Fruit fly (Drosophila melanogaster): Measurements from ENCODE around the gene CG18476.

The CG18476 gene

dm6 chr3R:11688055-11688454 lies 10.1 kb upstream of the CG18476 start, which contains the start of gene CG6834:
TSS of gene CG6834 (minus strand) at chr3R:11688133.
- peak; percentile 20 for TF ChIP-seq CG7101 (tag; optimal IDR thresholded peaks at IDR 0.05)
- TF ChIP-seq CG14711 (tag; optimal IDR thresholded peaks at IDR 0.05), result no peak
- TF ChIP-seq CG33017 (tag; optimal IDR thresholded peaks at IDR 0.05), result peak; percentile 24
- TF ChIP-seq kay (GFP tag; ENCODE audit: borderline replicate concordance), result peak; percentile 64
- TF ChIP-seq cic (GFP tag; optimal IDR thresholded peaks at IDR 0.05), result peak; percentile 1

- TF ChIP-seq CG7045 (GFP tag; optimal IDR thresholded peaks at IDR 0.05), result no peak
- peak; percentile 29 for TF ChIP-seq kay (GFP tag; ENCODE audit: borderline replicate concordance)
These were observed 6.4 kb upstream of the CG18476 start, which contains the start of gene CG6830 for dm6 chr3R:11684316-11684715. TSS of gene CG6830 (minus strand) at chr3R:11684342.

dm6 chr3R:11683675-11684074 lies 5.8 kb upstream of the CG18476 start:
- TF ChIP-seq bab1 (GFP tag; optimal IDR thresholded peaks at IDR 0.05), result no peak
- no peak for TF ChIP-seq tj (GFP tag; optimal IDR thresholded peaks at IDR 0.05)
- no peak for TF ChIP-seq CG5204 (GFP tag; optimal IDR thresholded peaks at IDR 0.05)
- no peak for TF ChIP-seq cnc (optimal IDR thresholded peaks at IDR 0.05)
- TF ChIP-seq Crg-1 (GFP tag; optimal IDR thresholded peaks at IDR 0.05), result no peak
- TF ChIP-seq CG11617 (GFP tag; optimal IDR thresholded peaks at IDR 0.05), result no peak
- TF ChIP-seq Mnt (GFP tag; optimal IDR thresholded peaks at IDR 0.05), result no peak
- peak; percentile 37 for TF ChIP-seq CG12768 (GFP tag; optimal IDR thresholded peaks at IDR 0.05)
- TF ChIP-seq Clk (GFP tag; optimal IDR thresholded peaks at IDR 0.05), result no peak
- TF ChIP-seq cic (GFP tag; optimal IDR thresholded peaks at IDR 0.05), result peak; percentile 26
- TF ChIP-seq pad (GFP tag; optimal IDR thresholded peaks at IDR 0.05), result no peak

- TF ChIP-seq bab1 (GFP tag; optimal IDR thresholded peaks at IDR 0.05), result peak; percentile 38
- TF ChIP-seq CG7101 (tag; optimal IDR thresholded peaks at IDR 0.05), result peak; percentile 21
- TF ChIP-seq CG11617 (GFP tag; optimal IDR thresholded peaks at IDR 0.05), result no peak
- peak; percentile 32 for TF ChIP-seq CG14711 (tag; optimal IDR thresholded peaks at IDR 0.05)
- TF ChIP-seq Mnt (GFP tag; optimal IDR thresholded peaks at IDR 0.05), result peak; percentile 45
- TF ChIP-seq Hr96 (GFP tag; optimal IDR thresholded peaks at IDR 0.05), result no peak
- TF ChIP-seq cic (GFP tag; optimal IDR thresholded peaks at IDR 0.05), result peak; percentile 32
These were observed 1.6 kb upstream of the CG18476 start, which contains the start of the genes Taf12 and Ho for dm6 chr3R:11679513-11679912. TSS of gene Taf12 (minus strand) at chr3R:11679690. TSS of gene Ho (plus strand) at chr3R:11679743.

dm6 chr3R:11673955-11674663 lies 3.8 kb downstream of the CG18476 start, which contains the start of gene CG14715:
TSS of gene CG14715 (plus strand) at chr3R:11674221.
- TF ChIP-seq ovo (GFP tag; optimal IDR thresholded peaks at IDR 0.05) (peak; percentile 1), CG1620 (GFP tag; optimal IDR thresholded peaks at IDR 0.05) (peak; percentile 52), CG12768 (GFP tag; optimal IDR thresholded peaks at IDR 0.05) (no peak), Clk (GFP tag; optimal IDR thresholded peaks at IDR 0.05) (no peak), bab1 (GFP tag; optimal IDR thresholded peaks at IDR 0.05) (peak; percentile 79), CG7101 (tag; optimal IDR thresholded peaks at IDR 0.05) (peak; percentile 60), toe (GFP tag; optimal IDR thresholded peaks at IDR 0.05) (peak; percentile 61), pad (GFP tag; optimal IDR thresholded peaks at IDR 0.05) (no peak), CG33017 (tag; optimal IDR thresholded peaks at IDR 0.05) (no peak), Hr96 (GFP tag; optimal IDR thresholded peaks at IDR 0.05) (peak; percentile 37), tj (GFP tag; optimal IDR thresholded peaks at IDR 0.05) (peak; percentile 9), cnc (optimal IDR thresholded peaks at IDR 0.05) (no peak), CG11617 (GFP tag; optimal IDR thresholded peaks at IDR 0.05) (peak; percentile 9), CG7045 (GFP tag; optimal IDR thresholded peaks at IDR 0.05) (peak; percentile 9), cic (GFP tag; optimal IDR thresholded peaks at IDR 0.05) (no peak), CG5204 (GFP tag; optimal IDR thresholded peaks at IDR 0.05) (no peak), Crg-1 (GFP tag; optimal IDR thresholded peaks at IDR 0.05) (no peak), kay (GFP tag; ENCODE audit: borderline replicate concordance) (no peak), Mnt (GFP tag; optimal IDR thresholded peaks at IDR 0.05) (peak; percentile 39), CG14711 (tag; optimal IDR thresholded peaks at IDR 0.05) (peak; percentile 51)

- TF ChIP-seq CG7101 (tag; optimal IDR thresholded peaks at IDR 0.05) (no peak), Crg-1 (GFP tag; optimal IDR thresholded peaks at IDR 0.05) (no peak), Hr96 (GFP tag; optimal IDR thresholded peaks at IDR 0.05) (no peak)
These were observed 6.1 kb downstream of the CG18476 start for dm6 chr3R:11671784-11672183.

dm6 chr3R:11670888-11671287 lies 7.0 kb downstream of the CG18476 start:
- TF ChIP-seq bab1 (GFP tag; optimal IDR thresholded peaks at IDR 0.05), result no peak
- no peak for TF ChIP-seq kay (GFP tag; ENCODE audit: borderline replicate concordance)

dm6 chr3R:11669954-11670347 lies 8.0 kb downstream of the CG18476 start:
- TF ChIP-seq cnc (optimal IDR thresholded peaks at IDR 0.05), result no peak
- no peak for TF ChIP-seq CG7101 (tag; optimal IDR thresholded peaks at IDR 0.05)
- TF ChIP-seq bab1 (GFP tag; optimal IDR thresholded peaks at IDR 0.05), result no peak
- TF ChIP-seq CG12768 (GFP tag; optimal IDR thresholded peaks at IDR 0.05), result no peak
- no peak for TF ChIP-seq ovo (GFP tag; optimal IDR thresholded peaks at IDR 0.05)
- no peak for TF ChIP-seq CG1620 (GFP tag; optimal IDR thresholded peaks at IDR 0.05)
- no peak for TF ChIP-seq CG14711 (tag; optimal IDR thresholded peaks at IDR 0.05)
- no peak for TF ChIP-seq Mnt (GFP tag; optimal IDR thresholded peaks at IDR 0.05)
- TF ChIP-seq CG5204 (GFP tag; optimal IDR thresholded peaks at IDR 0.05), result no peak
- TF ChIP-seq Hr96 (GFP tag; optimal IDR thresholded peaks at IDR 0.05), result no peak
- TF ChIP-seq kay (GFP tag; ENCODE audit: borderline replicate concordance), result no peak
- no peak for TF ChIP-seq Crg-1 (GFP tag; optimal IDR thresholded peaks at IDR 0.05)
- TF ChIP-seq cic (GFP tag; optimal IDR thresholded peaks at IDR 0.05), result no peak
- TF ChIP-seq Clk (GFP tag; optimal IDR thresholded peaks at IDR 0.05), result no peak

Measured in whole organism, adult.